Worm (Caenorhabditis elegans) whole organism, L2 larva: Measurements from ENCODE around the gene ndub-11.
A peak's percentile ranks its signal among the peaks of the same experiment; 100 is the strongest.

Experiments
- C34F6.9 ChIP-seq: fragments of 150-350 bp; optimal IDR thresholded peaks from 2 replicates; lab custom pipeline; 2014; ENCODE audit warnings: missing biosample characterization, missing genetic modification characterization
- R02D3.7 ChIP-seq: fragments of 150-350 bp; optimal IDR thresholded peaks from 2 replicates; lab custom pipeline; 2014; ENCODE audit warnings: missing biosample characterization, missing genetic modification characterization
- Y55F3AM.14 ChIP-seq: fragments of 200-800 bp; sonication (Bioruptor generic); optimal IDR thresholded peaks from 2 replicates; lab custom pipeline; 2018; ENCODE audit warnings: mild to moderate bottlenecking, missing genetic modification characterization, missing compliant biosample characterization
- ZK546.5 ChIP-seq: sonication (generic microtip); optimal IDR thresholded peaks from 2 replicates; lab custom pipeline; 2017; ENCODE audit warnings: missing biosample characterization, missing genetic modification characterization
- alr-1 ChIP-seq: fragments of 150-350 bp; optimal IDR thresholded peaks from 2 replicates; lab custom pipeline; 2014; ENCODE audit warnings: missing biosample characterization, missing genetic modification characterization
- ama-1 ChIP-seq: fragments of 150-350 bp; optimal IDR thresholded peaks from 2 replicates; lab custom pipeline; 2018; ENCODE audit warnings: inconsistent platforms
- blmp-1 ChIP-seq: sonication (generic microtip); optimal IDR thresholded peaks from 2 replicates; lab custom pipeline; 2017; ENCODE audit warnings: missing genetic modification characterization, mild to moderate bottlenecking, missing compliant biosample characterization, antibody characterized with exemption, moderate library complexity; ENCODE audit not compliant: insufficient read depth
- crh-2 ChIP-seq: sonication (generic microtip); optimal IDR thresholded peaks from 2 replicates; lab custom pipeline; 2017; ENCODE audit warnings: missing biosample characterization, missing genetic modification characterization
- egl-27 ChIP-seq: sonication (generic microtip); optimal IDR thresholded peaks from 3 replicates; lab custom pipeline; 2017; ENCODE audit warnings: missing biosample characterization, missing genetic modification reagents, missing genetic modification characterization
- elt-1 ChIP-seq: fragments of 150-350 bp; optimal IDR thresholded peaks from 2 replicates; lab custom pipeline; 2014; ENCODE audit warnings: missing biosample characterization, missing genetic modification characterization
- elt-3 ChIP-seq: sonication (generic microtip); optimal IDR thresholded peaks from 2 replicates; lab custom pipeline; 2017; ENCODE audit warnings: missing biosample characterization, missing genetic modification characterization
- fos-1 ChIP-seq: fragments of 150-350 bp; optimal IDR thresholded peaks from 2 replicates; lab custom pipeline; 2014; ENCODE audit warnings: missing biosample characterization, missing genetic modification characterization
- gmeb-1 ChIP-seq: fragments of 150-350 bp; optimal IDR thresholded peaks from 2 replicates; lab custom pipeline; 2014; ENCODE audit warnings: missing biosample characterization, missing genetic modification characterization
- lin-11 ChIP-seq: fragments of 150-350 bp; sonication (generic microtip); optimal IDR thresholded peaks from 2 replicates; lab custom pipeline; 2014; ENCODE audit warnings: missing biosample characterization, missing genetic modification characterization, inconsistent platforms, mixed read lengths
- lin-13 ChIP-seq: fragments of 150-350 bp; optimal IDR thresholded peaks from 2 replicates; lab custom pipeline; 2014; ENCODE audit warnings: missing biosample characterization, missing genetic modification reagents, missing genetic modification characterization
- lsy-2 ChIP-seq, 2 experiments: fragments of 150-350 bp in 1 of 2; sonication (generic microtip) in 1 of 2; optimal IDR thresholded peaks; 2 replicates each; lab custom pipeline; 2014 to 2017; ENCODE audit warnings: missing biosample characterization in 2 of 2, missing genetic modification characterization in 2 of 2
- mab-5 ChIP-seq: fragments of 150-350 bp; optimal IDR thresholded peaks from 2 replicates; lab custom pipeline; 2014; ENCODE audit warnings: missing biosample characterization, missing genetic modification characterization
- mdl-1 ChIP-seq, 2 experiments: fragments of 150-350 bp in 1 of 2; sonication (generic microtip) in 1 of 2; optimal IDR thresholded peaks; 2 replicates each; lab custom pipeline; 2017; ENCODE audit warnings: missing biosample characterization in 2 of 2, missing genetic modification characterization in 2 of 2
- nhr-10 ChIP-seq: sonication (generic microtip); optimal IDR thresholded peaks from 2 replicates; lab custom pipeline; 2017; ENCODE audit warnings: missing biosample characterization, missing genetic modification characterization
- nhr-12 ChIP-seq: fragments of 150-350 bp; optimal IDR thresholded peaks from 2 replicates; lab custom pipeline; 2014; ENCODE audit warnings: missing biosample characterization, missing genetic modification characterization
- nhr-129 ChIP-seq: fragments of 150-350 bp; optimal IDR thresholded peaks from 2 replicates; lab custom pipeline; 2014; ENCODE audit warnings: missing biosample characterization, missing genetic modification characterization
- nhr-21 ChIP-seq: fragments of 150-350 bp; optimal IDR thresholded peaks from 2 replicates; lab custom pipeline; 2014; ENCODE audit warnings: missing biosample characterization, missing genetic modification characterization
- nhr-23 ChIP-seq: fragments of 150-350 bp; optimal IDR thresholded peaks from 2 replicates; lab custom pipeline; 2014; ENCODE audit warnings: missing biosample characterization, missing genetic modification reagents, missing genetic modification characterization
- nhr-237 ChIP-seq: fragments of 150-350 bp; optimal IDR thresholded peaks from 2 replicates; lab custom pipeline; 2014; ENCODE audit warnings: missing biosample characterization, missing genetic modification characterization
- nhr-77 ChIP-seq: fragments of 150-350 bp; optimal IDR thresholded peaks from 2 replicates; lab custom pipeline; 2014; ENCODE audit warnings: missing biosample characterization, missing genetic modification characterization
- sem-4 ChIP-seq: fragments of 150-350 bp; optimal IDR thresholded peaks from 2 replicates; lab custom pipeline; 2014; ENCODE audit warnings: missing biosample characterization, missing genetic modification reagents, missing genetic modification characterization
- skn-1 ChIP-seq: sonication (generic microtip); optimal IDR thresholded peaks from 2 replicates; lab custom pipeline; 2017; ENCODE audit warnings: missing biosample characterization, missing genetic modification characterization
- sma-3 ChIP-seq: sonication (generic microtip); optimal IDR thresholded peaks from 2 replicates; lab custom pipeline; 2016; ENCODE audit warnings: missing genetic modification reagents, missing genetic modification characterization, missing compliant biosample characterization
- sma-9 ChIP-seq, 2 experiments: fragments of 150-350 bp in 1 of 2; sonication (generic microtip) in 1 of 2; optimal IDR thresholded peaks; 2 replicates each; lab custom pipeline; 2014 to 2016; ENCODE audit warnings: missing genetic modification characterization in 2 of 2, mild to moderate bottlenecking in 1 of 2, missing biosample characterization in 1 of 2, missing compliant biosample characterization in 1 of 2, missing genetic modification reagents in 1 of 2, moderate library complexity in 1 of 2
- snpc-4 ChIP-seq: fragments of 150-350 bp; optimal IDR thresholded peaks from 2 replicates; lab custom pipeline; 2014; ENCODE audit warnings: missing biosample characterization, missing genetic modification characterization
- unc-55 ChIP-seq: fragments of 150-350 bp; sonication (generic microtip); optimal IDR thresholded peaks from 3 replicates; lab custom pipeline; 2014; ENCODE audit warnings: missing biosample characterization, missing genetic modification reagents, missing genetic modification characterization
- zag-1 ChIP-seq: fragments of 150-350 bp; optimal IDR thresholded peaks from 2 replicates; lab custom pipeline; 2014; ENCODE audit warnings: missing biosample characterization, missing genetic modification characterization
- ztf-1 ChIP-seq: fragments of 200-800 bp; sonication (Bioruptor generic); conservative IDR thresholded peaks from 2 replicates; pipeline ENCODE4 v1.3.6; 2022; ENCODE audit warnings: missing genetic modification characterization, missing compliant biosample characterization
- ztf-11 ChIP-seq: sonication (generic microtip); optimal IDR thresholded peaks from 2 replicates; lab custom pipeline; 2017; ENCODE audit warnings: missing biosample characterization, missing genetic modification characterization

The ndub-11 gene

ce11 chrIV:8161774-8162173, 31.7 kb upstream of the ndub-11 start:
- no peak for TF ChIP-seq lsy-2 (tag; optimal IDR thresholded peaks at IDR 0.05; lab: Kevin White, UChicago)
- no peak for TF ChIP-seq nhr-237 (tag; lab: Kevin White, UChicago)
- no peak for TF ChIP-seq nhr-129
- TF ChIP-seq C34F6.9 (tag; lab: Kevin White, UChicago), result no peak
- TF ChIP-seq fos-1 (tag; lab: Kevin White, UChicago), result peak; percentile 52

ce11 chrIV:8159995-8160394, 30.0 kb upstream of the ndub-11 start:
- TF ChIP-seq mab-5 (tag; lab: Kevin White, UChicago) (no peak), nhr-129 (no peak), sem-4 (tag; lab: Kevin White, UChicago) (no peak), ama-1 (lab: Kevin White, UChicago) (no peak), snpc-4 (tag; lab: Kevin White, UChicago) (no peak), fos-1 (tag; lab: Kevin White, UChicago) (peak; percentile 1), lin-13 (GFP tag; lab: Kevin White, UChicago) (no peak), R02D3.7 (tag; lab: Kevin White, UChicago) (no peak)

- TF ChIP-seq elt-3 (tag; lab: Kevin White, UChicago) (no peak), C34F6.9 (tag; lab: Kevin White, UChicago) (no peak), alr-1 (tag; lab: Kevin White, UChicago) (no peak), gmeb-1 (tag; lab: Kevin White, UChicago) (no peak), blmp-1 (tag; lab: Kevin White, UChicago) (no peak), nhr-12 (no peak), mab-5 (tag; lab: Kevin White, UChicago) (no peak), unc-55 (GFP tag; lab: Kevin White, UChicago) (no peak), lsy-2 (tag; optimal IDR thresholded peaks at IDR 0.05; lab: Kevin White, UChicago) (no peak), nhr-10 (tag; lab: Kevin White, UChicago) (no peak), egl-27 (tag; lab: Kevin White, UChicago) (no peak), zag-1 (tag; lab: Kevin White, UChicago) (no peak), ztf-11 (tag; lab: Kevin White, UChicago) (no peak)
- TF ChIP-seq, all 48 proteins: peak for 0
Observed at ce11 chrIV:8159087-8159486, 29.1 kb upstream of the ndub-11 start, which contains the start of gene faah-1. TSS of gene faah-1 (plus strand) at chrIV:8159387.

DNA sequence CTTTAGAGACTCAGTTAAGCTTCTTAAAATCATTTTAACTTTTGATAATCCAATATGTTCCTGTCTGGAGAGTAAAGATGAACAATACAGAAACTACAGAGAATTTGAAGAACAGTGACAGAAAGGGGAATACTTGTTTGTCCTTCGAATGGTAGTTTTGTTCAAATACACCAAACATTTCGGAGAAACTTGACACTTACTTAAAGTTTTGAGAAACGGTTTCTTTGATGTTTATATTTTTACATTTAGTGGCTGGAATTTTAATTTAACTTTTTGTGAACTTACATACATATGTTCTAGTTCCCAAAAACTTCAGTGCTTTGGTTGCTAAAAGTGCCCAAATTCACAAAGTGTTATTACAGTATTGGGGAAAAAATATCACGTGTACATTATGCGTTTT, 27.1 kb upstream of the ndub-11 start, which contains the start of gene B0218.5:
TSS of gene B0218.5 (minus strand) at position 101 of the 400 bp plus-strand sequence.
- TF ChIP-seq alr-1 (tag; lab: Kevin White, UChicago) (no peak), sma-3 (GFP tag; lab: Kevin White, UChicago) (no peak), nhr-77 (no peak), nhr-23 (tag; lab: Kevin White, UChicago) (no peak), nhr-12 (no peak)
- TF ChIP-seq, all 48 proteins: peak for 0

DNA sequence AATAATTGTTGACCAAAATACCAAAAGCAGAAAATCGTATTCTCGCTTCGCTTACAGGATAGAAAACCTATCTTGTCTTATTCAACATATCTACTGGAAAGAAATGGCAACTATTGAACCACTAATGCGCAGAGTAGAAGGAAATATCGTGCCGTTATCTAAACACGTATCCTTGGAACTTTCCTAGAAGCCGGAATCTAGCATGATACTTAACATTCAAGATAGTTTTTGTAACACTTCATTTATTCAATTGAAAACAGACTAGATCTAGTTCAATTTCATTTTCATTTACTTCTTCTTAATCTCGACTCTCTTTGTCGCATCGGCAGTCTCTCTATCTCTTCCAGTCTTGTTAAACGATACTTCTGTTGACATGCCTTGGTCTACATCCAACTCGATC, 24.9 kb upstream of the ndub-11 start:
- no peak for TF ChIP-seq ztf-1
- no peak for TF ChIP-seq lin-13 (GFP tag; lab: Kevin White, UChicago)
- no peak for TF ChIP-seq elt-1 (tag; lab: Kevin White, UChicago)
- TF ChIP-seq ZK546.5 (tag; lab: Kevin White, UChicago), result no peak
- no peak for TF ChIP-seq skn-1 (tag; lab: Kevin White, UChicago)
- no peak for TF ChIP-seq sem-4 (tag; lab: Kevin White, UChicago)
- no peak for TF ChIP-seq ztf-11 (tag; lab: Kevin White, UChicago)
- no peak for TF ChIP-seq crh-2 (tag; lab: Kevin White, UChicago)
- no peak for TF ChIP-seq mdl-1 (tag; optimal IDR thresholded peaks at IDR 0.05; lab: Kevin White, UChicago)
- TF ChIP-seq alr-1 (tag; lab: Kevin White, UChicago), result no peak
- TF ChIP-seq elt-3 (tag; lab: Kevin White, UChicago), result no peak

- no peak for TF ChIP-seq elt-3 (tag; lab: Kevin White, UChicago)
- no peak for TF ChIP-seq Y55F3AM.14 (GFP tag; lab: Kevin White, UChicago)
- no peak for TF ChIP-seq nhr-21
- no peak for TF ChIP-seq lin-11 (tag; lab: Kevin White, UChicago)
- TF ChIP-seq sma-9 (GFP tag; optimal IDR thresholded peaks at IDR 0.05; lab: Kevin White, UChicago), result no peak
- no peak for TF ChIP-seq sma-9 (tag; optimal IDR thresholded peaks at IDR 0.05; lab: Kevin White, UChicago)
Observed at ce11 chrIV:8153163-8153562, 23.1 kb upstream of the ndub-11 start.
